ENCODE assay signal across 2 fruit fly cellular contexts in genomic region chr3L:49732-50131, dm6.
TF ChIP-seq lines count a peak whose summit lies in the region.

No protein-coding gene starts in this region.

- no peak for TF ChIP-seq CTCF in whole organism, embryonic (GFP tag; optimal IDR thresholded peaks at IDR 0.05; lab: Kevin White, UChicago)

TF ChIP-seq in whole organism, embryonic, 481 proteins besides CTCF, POLR2A, EP300 and RAD21:
- TF ChIP-seq CG3407 (GFP tag; optimal IDR thresholded peaks at IDR 0.05; lab: Kevin White, UChicago) (no peak), CG11723 (GFP tag; optimal IDR thresholded peaks at IDR 0.05; lab: Kevin White, UChicago) (no peak), Myb (GFP tag; optimal IDR thresholded peaks at IDR 0.05; lab: Kevin White, UChicago) (no peak), stc (GFP tag; IDR thresholded peaks at IDR 0.05; lab: Robert Waterston, UW) (no peak), tll (GFP tag; optimal IDR thresholded peaks at IDR 0.05; lab: Kevin White, UChicago) (peak in 1 of 2 experiments; percentile 81), CG2202 (tag; optimal IDR thresholded peaks at IDR 0.05; lab: Kevin White, UChicago) (no peak), CG15479 (GFP tag; optimal IDR thresholded peaks at IDR 0.05; lab: Kevin White, UChicago) (peak; percentile 10), amos (GFP tag; IDR thresholded peaks at IDR 0.05; lab: Robert Waterston, UW; ENCODE audit: partially characterized antibody) (no peak), Xbp1 (GFP tag; optimal IDR thresholded peaks at IDR 0.05; lab: Kevin White, UChicago) (no peak), CG2199 (GFP tag; IDR thresholded peaks at IDR 0.05; lab: Robert Waterston, UW) (peak; percentile 69; the same call in 1 of the 3 replicates), slou (GFP tag; optimal IDR thresholded peaks at IDR 0.05; lab: Kevin White, UChicago) (no peak)

TF ChIP-seq in whole organism, prepupa, 60 proteins besides CTCF, POLR2A, EP300 and RAD21:
- TF ChIP-seq OdsH (GFP tag; optimal IDR thresholded peaks at IDR 0.05; lab: Kevin White, UChicago) (no peak), dsx (GFP tag; optimal IDR thresholded peaks at IDR 0.05; lab: Kevin White, UChicago; ENCODE audit: poor library complexity, severe bottlenecking) (peak; percentile 35), Hr4 (GFP tag; optimal IDR thresholded peaks at IDR 0.05; lab: Kevin White, UChicago) (no peak), spab (GFP tag; optimal IDR thresholded peaks at IDR 0.05; lab: Kevin White, UChicago) (no peak), net (GFP tag; optimal IDR thresholded peaks at IDR 0.05; lab: Kevin White, UChicago) (no peak), Hr39 (GFP tag; optimal IDR thresholded peaks at IDR 0.05; lab: Kevin White, UChicago) (no peak), fd59A (GFP tag; optimal IDR thresholded peaks at IDR 0.05; lab: Kevin White, UChicago) (no peak), CG6808 (GFP tag; optimal IDR thresholded peaks at IDR 0.05; lab: Kevin White, UChicago) (no peak), Eip93F (GFP tag; optimal IDR thresholded peaks at IDR 0.05; lab: Kevin White, UChicago) (no peak), CG6792 (GFP tag; optimal IDR thresholded peaks at IDR 0.05; lab: Kevin White, UChicago) (no peak), pdm3 (GFP tag; optimal IDR thresholded peaks at IDR 0.05; lab: Kevin White, UChicago) (no peak), fkh (GFP tag; optimal IDR thresholded peaks at IDR 0.05; lab: Kevin White, UChicago) (peak; percentile 31), CG8319 (GFP tag; optimal IDR thresholded peaks at IDR 0.05; lab: Kevin White, UChicago) (no peak), CG31627 (GFP tag; optimal IDR thresholded peaks at IDR 0.05; lab: Kevin White, UChicago) (no peak), CG11902 (GFP tag; optimal IDR thresholded peaks at IDR 0.05; lab: Kevin White, UChicago) (no peak), Eip75B (GFP tag; optimal IDR thresholded peaks at IDR 0.05; lab: Kevin White, UChicago) (no peak), CG11762 (GFP tag; optimal IDR thresholded peaks at IDR 0.05; lab: Kevin White, UChicago; ENCODE audit: insufficient read depth) (no peak), Gug (GFP tag; IDR thresholded peaks at IDR 0.05; lab: Robert Waterston, UW) (no peak)
